ENCODE assay signal across 4 worm cellular contexts in genomic region chrIII:1925048-1925537, ce11.
TF ChIP-seq lines count a peak whose summit lies in the region.

No protein-coding gene starts in this region.

TF ChIP-seq in whole organism, L2 larva, 48 proteins besides CTCF, POLR2A, EP300 and RAD21 (continued from another document):
- TF ChIP-seq nhr-129 (tag; optimal IDR thresholded peaks at IDR 0.05; lab: Kevin White, UChicago) (peak; percentile 95), zag-1 (tag; optimal IDR thresholded peaks at IDR 0.05; lab: Kevin White, UChicago) (peak; percentile 95), ceh-16 (tag; optimal IDR thresholded peaks at IDR 0.05; lab: Kevin White, UChicago) (peak; percentile 87), nhr-23 (tag; optimal IDR thresholded peaks at IDR 0.05; lab: Kevin White, UChicago) (no peak), lin-13 (GFP tag; optimal IDR thresholded peaks at IDR 0.05; lab: Kevin White, UChicago) (peak; percentile 93), nhr-21 (tag; optimal IDR thresholded peaks at IDR 0.05; lab: Kevin White, UChicago) (peak; percentile 99), unc-39 (tag; optimal IDR thresholded peaks at IDR 0.05; lab: Kevin White, UChicago) (no peak), skn-1 (tag; optimal IDR thresholded peaks at IDR 0.05; lab: Kevin White, UChicago) (peak; percentile 92), nhr-25 (tag; optimal IDR thresholded peaks at IDR 0.05; lab: Kevin White, UChicago) (peak; percentile 99), R02D3.7 (tag; optimal IDR thresholded peaks at IDR 0.05; lab: Kevin White, UChicago) (peak; percentile 46), Y55F3AM.14 (GFP tag; optimal IDR thresholded peaks at IDR 0.05; lab: Kevin White, UChicago) (peak; percentile 100), ztf-1 (GFP tag; conservative IDR thresholded peaks at IDR 0.05; lab: Robert Waterston, UW) (no peak), snpc-4 (tag; optimal IDR thresholded peaks at IDR 0.05; lab: Kevin White, UChicago) (peak; percentile 77), lin-39 (tag; optimal IDR thresholded peaks at IDR 0.05; lab: Kevin White, UChicago) (no peak), lsy-2 (tag; optimal IDR thresholded peaks at IDR 0.05; lab: Kevin White, UChicago) (peak; percentile 80 to 95), gmeb-1 (tag; optimal IDR thresholded peaks at IDR 0.05; lab: Kevin White, UChicago) (peak; percentile 86), ztf-4 (tag; optimal IDR thresholded peaks at IDR 0.05; lab: Kevin White, UChicago) (peak; percentile 94), blmp-1 (tag; optimal IDR thresholded peaks at IDR 0.05; lab: Kevin White, UChicago; ENCODE audit: insufficient read depth) (peak; percentile 98), C34F6.9 (tag; optimal IDR thresholded peaks at IDR 0.05; lab: Kevin White, UChicago) (peak; percentile 95), ama-1 (optimal IDR thresholded peaks at IDR 0.05; lab: Kevin White, UChicago) (no peak), nhr-11 (tag; optimal IDR thresholded peaks at IDR 0.05; lab: Kevin White, UChicago) (peak; percentile 36), sma-3 (GFP tag; optimal IDR thresholded peaks at IDR 0.05; lab: Kevin White, UChicago) (peak; percentile 99), mbf-1 (tag; optimal IDR thresholded peaks at IDR 0.05; lab: Kevin White, UChicago) (no peak), dmd-4 (tag; optimal IDR thresholded peaks at IDR 0.05; lab: Kevin White, UChicago) (peak; percentile 34), mab-5 (tag; optimal IDR thresholded peaks at IDR 0.05; lab: Kevin White, UChicago) (peak; percentile 96), F13H6.1 (tag; optimal IDR thresholded peaks at IDR 0.05; lab: Kevin White, UChicago) (peak; percentile 100)

TF ChIP-seq in whole organism, L4 larva, 104 proteins besides CTCF, POLR2A, EP300 and RAD21 (continued from another document and continues in another):
- peak; percentile 75 for TF ChIP-seq zag-1 (tag; optimal IDR thresholded peaks at IDR 0.05; lab: Kevin White, UChicago)
- no peak for TF ChIP-seq ceh-44 (GFP tag; IDR thresholded peaks at IDR 0.05; lab: Robert Waterston, UW)
- no peak for TF ChIP-seq ztf-11 (tag; optimal IDR thresholded peaks at IDR 0.05; lab: Kevin White, UChicago)
- TF ChIP-seq nhr-11 (tag; optimal IDR thresholded peaks at IDR 0.05; lab: Kevin White, UChicago), result peak; percentile 93
- TF ChIP-seq F10B5.3 (tag; optimal IDR thresholded peaks at IDR 0.05; lab: Kevin White, UChicago), result peak; percentile 84
- no peak for TF ChIP-seq ceh-82 (tag; optimal IDR thresholded peaks at IDR 0.05; lab: Kevin White, UChicago)
- TF ChIP-seq lir-3 (tag; optimal IDR thresholded peaks at IDR 0.05; lab: Kevin White, UChicago), result peak; percentile 50
- TF ChIP-seq arid-1 (GFP tag; conservative IDR thresholded peaks at IDR 0.05; lab: Robert Waterston, UW), result peak; percentile 75; the same call in 1 of the 2 replicates
- TF ChIP-seq sdz-12 (GFP tag; optimal IDR thresholded peaks at IDR 0.05; lab: Kevin White, UChicago), result no peak
- TF ChIP-seq lin-1 (GFP tag; IDR thresholded peaks at IDR 0.05; lab: Robert Waterston, UW), result peak; percentile 94
- no peak for TF ChIP-seq daf-8 (GFP tag; IDR thresholded peaks at IDR 0.05; lab: Robert Waterston, UW)
- peak; percentile 94 for TF ChIP-seq php-3 (GFP tag; IDR thresholded peaks at IDR 0.05; lab: Robert Waterston, UW)
- TF ChIP-seq nhr-237 (tag; optimal IDR thresholded peaks at IDR 0.05; lab: Kevin White, UChicago), result peak; percentile 73
- TF ChIP-seq vab-7 (GFP tag; IDR thresholded peaks at IDR 0.05; lab: Robert Waterston, UW), result peak; percentile 65; the same call in 1 of the 2 replicates
- TF ChIP-seq mxl-2 (GFP tag; conservative IDR thresholded peaks at IDR 0.05; lab: Robert Waterston, UW), result peak; percentile 64; the same call in 1 of the 2 replicates
- TF ChIP-seq daf-12 (tag; optimal IDR thresholded peaks at IDR 0.05; lab: Kevin White, UChicago), result no peak
- TF ChIP-seq dmd-6 (GFP tag; IDR thresholded peaks at IDR 0.05; lab: Robert Waterston, UW), result peak; percentile 100
- TF ChIP-seq cey-2 (tag; optimal IDR thresholded peaks at IDR 0.05; lab: Kevin White, UChicago; ENCODE audit: borderline replicate concordance, insufficient read depth), result peak; percentile 95
- no peak for TF ChIP-seq ZK337.2 (GFP tag; IDR thresholded peaks at IDR 0.05; lab: Robert Waterston, UW)
- TF ChIP-seq rbr-2 (tag; optimal IDR thresholded peaks at IDR 0.05; lab: Kevin White, UChicago), result peak; percentile 96
- TF ChIP-seq F37D6.2 (tag; optimal IDR thresholded peaks at IDR 0.05; lab: Kevin White, UChicago), result peak; percentile 87
- TF ChIP-seq zip-2 (tag; optimal IDR thresholded peaks at IDR 0.05; lab: Kevin White, UChicago), result peak; percentile 87
- TF ChIP-seq nhr-111 (GFP tag; optimal IDR thresholded peaks at IDR 0.05; lab: Kevin White, UChicago), result no peak
- peak; percentile 99 for TF ChIP-seq tra-1 (GFP tag; IDR thresholded peaks at IDR 0.05; lab: Robert Waterston, UW)
- peak; percentile 89 for TF ChIP-seq T26A8.4 (GFP tag; IDR thresholded peaks at IDR 0.05; lab: Robert Waterston, UW)
- peak; percentile 22; the same call in 1 of the 2 replicates for TF ChIP-seq Y75B8A.6 (GFP tag; IDR thresholded peaks at IDR 0.05; lab: Robert Waterston, UW)
- peak; percentile 95 for TF ChIP-seq fos-1 (tag; optimal IDR thresholded peaks at IDR 0.05; lab: Kevin White, UChicago)
- peak; percentile 75 for TF ChIP-seq ceh-32 (tag; optimal IDR thresholded peaks at IDR 0.05; lab: Kevin White, UChicago; ENCODE audit: poor library complexity)
- peak; percentile 76 for TF ChIP-seq fkh-10 (GFP tag; optimal IDR thresholded peaks at IDR 0.05; lab: Kevin White, UChicago)
- TF ChIP-seq egl-27 (tag; optimal IDR thresholded peaks at IDR 0.05; lab: Kevin White, UChicago), result peak; percentile 99
- TF ChIP-seq aly-2 (tag; optimal IDR thresholded peaks at IDR 0.05; lab: Kevin White, UChicago), result no peak
- peak; percentile 99 for TF ChIP-seq dve-1 (tag; optimal IDR thresholded peaks at IDR 0.05; lab: Kevin White, UChicago; ENCODE audit: insufficient read depth)
- peak; percentile 96 for TF ChIP-seq ctbp-1 (GFP tag; IDR thresholded peaks at IDR 0.05; lab: Robert Waterston, UW)
- peak; percentile 99 for TF ChIP-seq gei-8 (GFP tag; optimal IDR thresholded peaks at IDR 0.05; lab: Kevin White, UChicago)
- peak; percentile 97 for TF ChIP-seq nhr-102 (tag; optimal IDR thresholded peaks at IDR 0.05; lab: Kevin White, UChicago)

TF ChIP-seq in whole organism, late embryonic, 69 proteins besides CTCF, POLR2A, EP300 and RAD21 (continued from another document):
- TF ChIP-seq syd-9 (tag; optimal IDR thresholded peaks at IDR 0.05; lab: Kevin White, UChicago), result peak; percentile 64
- TF ChIP-seq sdc-2 (tag; optimal IDR thresholded peaks at IDR 0.05; lab: Kevin White, UChicago), result peak; percentile 25
- TF ChIP-seq ceh-45 (GFP tag; IDR thresholded peaks at IDR 0.05; lab: Robert Waterston, UW), result no peak
- TF ChIP-seq ama-1 (optimal IDR thresholded peaks at IDR 0.05; lab: Kevin White, UChicago), result no peak
- TF ChIP-seq F13H6.1 (tag; optimal IDR thresholded peaks at IDR 0.05; lab: Kevin White, UChicago), result peak; percentile 95
- peak; percentile 23 for TF ChIP-seq zip-5 (tag; optimal IDR thresholded peaks at IDR 0.05; lab: Kevin White, UChicago)
- no peak for TF ChIP-seq ceh-9 (tag; optimal IDR thresholded peaks at IDR 0.05; lab: Kevin White, UChicago)
- peak; percentile 82 for TF ChIP-seq K09A11.1 (tag; optimal IDR thresholded peaks at IDR 0.05; lab: Kevin White, UChicago; ENCODE audit: insufficient read depth)
- peak; percentile 92 for TF ChIP-seq dve-1 (tag; optimal IDR thresholded peaks at IDR 0.05; lab: Kevin White, UChicago)
- TF ChIP-seq npax-4 (tag; optimal IDR thresholded peaks at IDR 0.05; lab: Kevin White, UChicago), result no peak
- TF ChIP-seq elt-2 (tag; optimal IDR thresholded peaks at IDR 0.05; lab: Kevin White, UChicago), result peak; percentile 83
- no peak for TF ChIP-seq ceh-48 (tag; optimal IDR thresholded peaks at IDR 0.05; lab: Kevin White, UChicago)
- TF ChIP-seq ceh-14 (tag; optimal IDR thresholded peaks at IDR 0.05; lab: Kevin White, UChicago), result peak; percentile 66
- peak; percentile 97 for TF ChIP-seq tbx-2 (tag; optimal IDR thresholded peaks at IDR 0.05; lab: Kevin White, UChicago)
- TF ChIP-seq hlh-13 (GFP tag; optimal IDR thresholded peaks at IDR 0.05; lab: Kevin White, UChicago), result no peak
- peak; percentile 98 for TF ChIP-seq rnt-1 (tag; optimal IDR thresholded peaks at IDR 0.05; lab: Kevin White, UChicago)
- no peak for TF ChIP-seq ceh-22 (tag; optimal IDR thresholded peaks at IDR 0.05; lab: Kevin White, UChicago)
- TF ChIP-seq ceh-6 (GFP tag; optimal IDR thresholded peaks at IDR 0.05; lab: Kevin White, UChicago), result no peak
- TF ChIP-seq unc-42 (tag; optimal IDR thresholded peaks at IDR 0.05; lab: Kevin White, UChicago), result peak; percentile 64
- TF ChIP-seq ceh-30 (tag; optimal IDR thresholded peaks at IDR 0.05; lab: Kevin White, UChicago), result peak; percentile 78
- peak; percentile 51 for TF ChIP-seq fax-1 (tag; optimal IDR thresholded peaks at IDR 0.05; lab: Kevin White, UChicago)
- TF ChIP-seq C08G9.2 (tag; optimal IDR thresholded peaks at IDR 0.05; lab: Kevin White, UChicago), result peak; percentile 66
- TF ChIP-seq ceh-19 (GFP tag; optimal IDR thresholded peaks at IDR 0.05; lab: Kevin White, UChicago), result peak; percentile 1
- peak; percentile 44 for TF ChIP-seq pat-9 (tag; optimal IDR thresholded peaks at IDR 0.05; lab: Kevin White, UChicago)
- TF ChIP-seq tbx-7 (tag; optimal IDR thresholded peaks at IDR 0.05; lab: Kevin White, UChicago), result peak; percentile 41
- TF ChIP-seq T23F11.4 (GFP tag; optimal IDR thresholded peaks at IDR 0.05; lab: Kevin White, UChicago), result no peak
- peak; percentile 23 for TF ChIP-seq lin-11 (tag; optimal IDR thresholded peaks at IDR 0.05; lab: Kevin White, UChicago)
- no peak for TF ChIP-seq Y22D7AL.16 (tag; optimal IDR thresholded peaks at IDR 0.05; lab: Kevin White, UChicago)
- TF ChIP-seq nhr-232 (tag; optimal IDR thresholded peaks at IDR 0.05; lab: Kevin White, UChicago), result no peak
- peak; percentile 51 for TF ChIP-seq eyg-1 (tag; optimal IDR thresholded peaks at IDR 0.05; lab: Kevin White, UChicago)
- TF ChIP-seq ceh-2 (tag; optimal IDR thresholded peaks at IDR 0.05; lab: Kevin White, UChicago), result peak; percentile 55
- no peak for TF ChIP-seq pha-4 (tag; optimal IDR thresholded peaks at IDR 0.05; lab: Kevin White, UChicago)
- peak; percentile 94 for TF ChIP-seq ref-2 (tag; optimal IDR thresholded peaks at IDR 0.05; lab: Kevin White, UChicago)
- peak; percentile 87 for TF ChIP-seq ceh-31 (tag; optimal IDR thresholded peaks at IDR 0.05; lab: Kevin White, UChicago)
- peak; percentile 10; the same call in 1 of the 2 replicates for TF ChIP-seq sox-2 (GFP tag; IDR thresholded peaks at IDR 0.05; lab: Robert Waterston, UW)
- TF ChIP-seq ztf-16 (tag; optimal IDR thresholded peaks at IDR 0.05; lab: Kevin White, UChicago), result no peak
- TF ChIP-seq pros-1 (tag; optimal IDR thresholded peaks at IDR 0.05; lab: Kevin White, UChicago), result peak; percentile 69
- TF ChIP-seq pax-1 (tag; optimal IDR thresholded peaks at IDR 0.05; lab: Kevin White, UChicago), result peak; percentile 85
- peak; percentile 51 for TF ChIP-seq sox-4 (tag; optimal IDR thresholded peaks at IDR 0.05; lab: Kevin White, UChicago)
- TF ChIP-seq hlh-15 (tag; optimal IDR thresholded peaks at IDR 0.05; lab: Kevin White, UChicago), result no peak

TF ChIP-seq in whole organism, mixed stage, embryonic, 35 proteins besides CTCF, POLR2A, EP300 and RAD21 (continued from another document):
- TF ChIP-seq unc-120 (tag; optimal IDR thresholded peaks at IDR 0.05; lab: Kevin White, UChicago; ENCODE audit: poor library complexity, severe bottlenecking), result peak; percentile 93
- peak; percentile 6 for TF ChIP-seq ceh-83 (GFP tag; optimal IDR thresholded peaks at IDR 0.05; lab: Kevin White, UChicago)
- peak; percentile 58 for TF ChIP-seq elt-1 (tag; optimal IDR thresholded peaks at IDR 0.05; lab: Kevin White, UChicago; ENCODE audit: borderline replicate concordance, insufficient read depth)
- no peak for TF ChIP-seq zip-8 (tag; optimal IDR thresholded peaks at IDR 0.05; lab: Kevin White, UChicago)
- TF ChIP-seq blmp-1 (tag; optimal IDR thresholded peaks at IDR 0.05; lab: Kevin White, UChicago), result peak; percentile 85
- TF ChIP-seq elt-3 (tag; optimal IDR thresholded peaks at IDR 0.05; lab: Kevin White, UChicago), result peak; percentile 73
TF ChIP-seq in whole organism, mixed stage, embryonic: peak in this region for 24.
